Fruit fly (Drosophila melanogaster) whole organism, prepupa: ENCODE measurements around the gene CG14966.
A peak's percentile ranks its signal among the peaks of the same experiment; 100 is the strongest.

Experiments used
- Blimp-1 ChIP-seq: fragments of 200-800 bp; sonication (Bioruptor generic); optimal IDR thresholded peaks from 3 replicates; lab custom pipeline; 2017; ENCODE audit warnings: missing biosample characterization, missing genetic modification characterization, mild to moderate bottlenecking, moderate library complexity, missing genetic modification reagents
- CG10669 ChIP-seq: fragments of 200-800 bp; sonication (Bioruptor generic); optimal IDR thresholded peaks from 3 replicates; lab custom pipeline; 2018; ENCODE audit warnings: missing biosample characterization, mild to moderate bottlenecking, missing genetic modification characterization, moderate library complexity
- CG11294 ChIP-seq: fragments of 200-800 bp; sonication (Bioruptor generic); IDR thresholded peaks from 2 replicates; pipeline ENCODE4 v1.3.6; 2022; ENCODE audit warnings: missing biosample characterization, missing genetic modification characterization
- CG11762 ChIP-seq: fragments of 200-800 bp; sonication (Bioruptor generic); optimal IDR thresholded peaks from 3 replicates; lab custom pipeline; 2016; ENCODE audit warnings: missing biosample characterization, missing genetic modification characterization; ENCODE audit not compliant: insufficient read depth
- CG11902 ChIP-seq: fragments of 200-800 bp; sonication (Bioruptor generic); optimal IDR thresholded peaks from 3 replicates; lab custom pipeline; 2016; ENCODE audit warnings: missing biosample characterization, missing genetic modification characterization
- CG15336 ChIP-seq: fragments of 200-800 bp; sonication (Bioruptor generic); IDR thresholded peaks from 2 replicates; pipeline ENCODE4 v1.3.6; 2022; ENCODE audit warnings: missing biosample characterization, missing genetic modification characterization
- CG1621 ChIP-seq: fragments of 200-800 bp; sonication (Bioruptor generic); optimal IDR thresholded peaks from 3 replicates; lab custom pipeline; 2018; ENCODE audit warnings: missing biosample characterization, mild to moderate bottlenecking, missing genetic modification characterization
- CG16779 ChIP-seq: fragments of 200-800 bp; sonication (Bioruptor generic); optimal IDR thresholded peaks from 3 replicates; lab custom pipeline; 2017; ENCODE audit warnings: missing biosample characterization, mild to moderate bottlenecking, missing genetic modification characterization
- CG3032 ChIP-seq: fragments of 200-800 bp; optimal IDR thresholded peaks from 2 replicates; lab custom pipeline; 2019; ENCODE audit warnings: missing biosample characterization, mild to moderate bottlenecking, missing genetic modification characterization, moderate library complexity
- CG31627 ChIP-seq: fragments of 200-800 bp; sonication (Bioruptor generic); optimal IDR thresholded peaks from 3 replicates; lab custom pipeline; 2016; ENCODE audit warnings: missing biosample characterization, missing genetic modification characterization
- CG32006 ChIP-seq: fragments of 200-800 bp; sonication (Bioruptor generic); optimal IDR thresholded peaks from 3 replicates; lab custom pipeline; 2017; ENCODE audit warnings: missing biosample characterization, mild to moderate bottlenecking, missing genetic modification characterization
- CG34406 ChIP-seq: fragments of 200-800 bp; sonication (Bioruptor generic); optimal IDR thresholded peaks from 3 replicates; lab custom pipeline; 2016; ENCODE audit warnings: missing biosample characterization, missing genetic modification characterization
- CG3919 ChIP-seq: fragments of 200-800 bp; sonication (Bioruptor generic); optimal IDR thresholded peaks from 3 replicates; lab custom pipeline; 2016; ENCODE audit warnings: missing biosample characterization, missing genetic modification characterization
- CG4318 ChIP-seq: fragments of 200-800 bp; sonication (Bioruptor generic); optimal IDR thresholded peaks from 3 replicates; lab custom pipeline; 2017; ENCODE audit warnings: missing biosample characterization, mild to moderate bottlenecking, missing genetic modification characterization
- CG6163 ChIP-seq: fragments of 200-800 bp; sonication (Bioruptor generic); IDR thresholded peaks from 3 replicates; pipeline ENCODE4 v1.3.6; 2022; ENCODE audit warnings: missing biosample characterization, missing genetic modification characterization
- CG6276 ChIP-seq: fragments of 200-800 bp; sonication (Bioruptor generic); optimal IDR thresholded peaks from 2 replicates; lab custom pipeline; 2017; ENCODE audit warnings: missing biosample characterization, mild to moderate bottlenecking, missing genetic modification characterization
- CG6808 ChIP-seq: fragments of 200-800 bp; sonication (Bioruptor generic); optimal IDR thresholded peaks from 3 replicates; lab custom pipeline; 2017; ENCODE audit warnings: missing biosample characterization, missing genetic modification characterization, mild to moderate bottlenecking, moderate library complexity, missing genetic modification reagents
- CG7368 ChIP-seq: fragments of 200-800 bp; sonication (Bioruptor generic); optimal IDR thresholded peaks from 3 replicates; lab custom pipeline; 2016; ENCODE audit warnings: missing biosample characterization, missing genetic modification characterization
- CG8119 ChIP-seq: fragments of 200-800 bp; sonication (Bioruptor generic); IDR thresholded peaks from 3 replicates; pipeline ENCODE4 v1.3.6; 2022; ENCODE audit warnings: missing biosample characterization, missing genetic modification characterization
- CG8632 ChIP-seq: fragments of 200-800 bp; sonication (Bioruptor generic); optimal IDR thresholded peaks from 3 replicates; lab custom pipeline; 2016; ENCODE audit warnings: missing biosample characterization, missing genetic modification characterization
- Eip75B ChIP-seq: fragments of 200-800 bp; sonication (Bioruptor generic); optimal IDR thresholded peaks from 3 replicates; lab custom pipeline; 2016; ENCODE audit warnings: missing biosample characterization, missing genetic modification characterization
- Ets21C ChIP-seq: fragments of 200-800 bp; sonication (Bioruptor generic); optimal IDR thresholded peaks from 3 replicates; lab custom pipeline; 2016; ENCODE audit warnings: missing biosample characterization, missing genetic modification characterization
- Ets96B ChIP-seq: fragments of 200-800 bp; optimal IDR thresholded peaks from 2 replicates; lab custom pipeline; 2019; ENCODE audit warnings: missing biosample characterization, mild to moderate bottlenecking, missing genetic modification characterization, moderate library complexity
- Gug ChIP-seq: fragments of 200-800 bp; sonication (Bioruptor generic); IDR thresholded peaks from 2 replicates; pipeline ENCODE4 v1.3.6; 2022; ENCODE audit warnings: missing biosample characterization, missing genetic modification characterization
- Hr38 ChIP-seq: sonication (Bioruptor generic); optimal IDR thresholded peaks from 2 replicates; lab custom pipeline; 2016; ENCODE audit warnings: missing biosample characterization, missing genetic modification characterization
- Hr39 ChIP-seq: fragments of 200-800 bp; sonication (Bioruptor generic); optimal IDR thresholded peaks from 2 replicates; lab custom pipeline; 2016; ENCODE audit warnings: missing biosample characterization, missing genetic modification characterization
- Hr4 ChIP-seq: fragments of 200-800 bp; sonication (Bioruptor generic); optimal IDR thresholded peaks from 3 replicates; lab custom pipeline; 2016; ENCODE audit warnings: missing biosample characterization, missing genetic modification characterization
- OdsH ChIP-seq: fragments of 200-800 bp; sonication (Bioruptor generic); optimal IDR thresholded peaks from 3 replicates; lab custom pipeline; 2016; ENCODE audit warnings: missing biosample characterization, missing genetic modification characterization
- Smox ChIP-seq: fragments of 200-800 bp; sonication (Bioruptor generic); optimal IDR thresholded peaks from 3 replicates; lab custom pipeline; 2016; ENCODE audit warnings: missing biosample characterization, missing genetic modification characterization
- Sox102F ChIP-seq: fragments of 200-800 bp; sonication (Bioruptor generic); optimal IDR thresholded peaks from 2 replicates; lab custom pipeline; 2016; ENCODE audit warnings: missing biosample characterization, mild to moderate bottlenecking, missing genetic modification characterization
- Sox15 ChIP-seq: fragments of 200-800 bp; sonication (Bioruptor generic); optimal IDR thresholded peaks from 3 replicates; lab custom pipeline; 2016; ENCODE audit warnings: missing biosample characterization, missing genetic modification characterization
- achi ChIP-seq: fragments of 200-800 bp; sonication (Bioruptor generic); optimal IDR thresholded peaks from 3 replicates; lab custom pipeline; 2016; ENCODE audit warnings: missing biosample characterization, missing genetic modification characterization
- cyc ChIP-seq: fragments of 200-800 bp; sonication (Bioruptor generic); optimal IDR thresholded peaks from 3 replicates; lab custom pipeline; 2016; ENCODE audit warnings: missing biosample characterization, missing genetic modification characterization
- dac ChIP-seq: fragments of 200-800 bp; sonication (Bioruptor generic); optimal IDR thresholded peaks from 2 replicates; lab custom pipeline; 2017; ENCODE audit warnings: missing biosample characterization, mild to moderate bottlenecking, missing genetic modification characterization
- dsx ChIP-seq: fragments of 200-800 bp; optimal IDR thresholded peaks from 3 replicates; lab custom pipeline; 2019; ENCODE audit warnings: missing biosample characterization, mild to moderate bottlenecking, missing genetic modification characterization, moderate library complexity; ENCODE audit not compliant: poor library complexity, severe bottlenecking
- esn ChIP-seq: fragments of 200-800 bp; sonication (Bioruptor generic); optimal IDR thresholded peaks from 2 replicates; lab custom pipeline; 2016; ENCODE audit warnings: missing biosample characterization, mild to moderate bottlenecking, missing genetic modification characterization, moderate library complexity
- fd59A ChIP-seq: fragments of 200-800 bp; sonication (Bioruptor generic); optimal IDR thresholded peaks from 2 replicates; lab custom pipeline; 2017; ENCODE audit warnings: missing biosample characterization, mild to moderate bottlenecking, missing genetic modification characterization, missing genetic modification reagents
- fkh ChIP-seq: fragments of 200-800 bp; sonication (Bioruptor generic); optimal IDR thresholded peaks from 3 replicates; lab custom pipeline; 2017; ENCODE audit warnings: missing biosample characterization, mild to moderate bottlenecking, missing genetic modification characterization, moderate library complexity
- lz ChIP-seq: fragments of 200-800 bp; sonication (Bioruptor generic); optimal IDR thresholded peaks from 3 replicates; lab custom pipeline; 2016; ENCODE audit warnings: missing biosample characterization, missing genetic modification characterization
- net ChIP-seq: fragments of 200-800 bp; sonication (Bioruptor generic); optimal IDR thresholded peaks from 3 replicates; lab custom pipeline; 2016; ENCODE audit warnings: missing biosample characterization, missing genetic modification characterization
- pdm3 ChIP-seq: fragments of 200-800 bp; sonication (Bioruptor generic); optimal IDR thresholded peaks from 3 replicates; lab custom pipeline; 2016; ENCODE audit warnings: missing biosample characterization, missing genetic modification characterization
- salr ChIP-seq, 2 experiments: fragments of 200-800 bp; sonication (Bioruptor generic); optimal IDR thresholded peaks; 3 replicates each; lab custom pipeline; 2016 to 2018; ENCODE audit warnings: missing biosample characterization in 2 of 2, missing genetic modification characterization in 2 of 2, mild to moderate bottlenecking in 1 of 2
- spab ChIP-seq: fragments of 200-800 bp; sonication (Bioruptor generic); optimal IDR thresholded peaks from 2 replicates; lab custom pipeline; 2017; ENCODE audit warnings: missing biosample characterization, mild to moderate bottlenecking, missing genetic modification characterization, missing genetic modification reagents
- ss ChIP-seq, 2 experiments: fragments of 200-800 bp; sonication (Bioruptor generic); optimal IDR thresholded peaks; 2 replicates in 1 of 2; 3 replicates in 1 of 2; lab custom pipeline; 2017 to 2018; ENCODE audit warnings: mild to moderate bottlenecking in 2 of 2, missing biosample characterization in 2 of 2, missing genetic modification characterization in 2 of 2, moderate library complexity in 1 of 2
- svp ChIP-seq: fragments of 200-800 bp; sonication (Bioruptor generic); peaks from one replicate; lab custom pipeline; 2016; ENCODE audit warnings: missing biosample characterization, missing genetic modification characterization
- vri ChIP-seq: fragments of 200-800 bp; sonication (Bioruptor generic); optimal IDR thresholded peaks from 3 replicates; lab custom pipeline; 2016; ENCODE audit warnings: missing biosample characterization, mild to moderate bottlenecking, missing genetic modification characterization

CG14966 gene

dm6 chr3L:3245189-3245588 lies 47.8 kb upstream of the CG14966 start (continued):
- TF ChIP-seq dac (GFP tag; lab: Kevin White, UChicago), result no peak
- TF ChIP-seq CG3919, result peak; percentile 78
- peak; percentile 92 for TF ChIP-seq Ets96B (tag; lab: Kevin White, UChicago)
- TF ChIP-seq ss (GFP tag; optimal IDR thresholded peaks at IDR 0.05; lab: Kevin White, UChicago), result peak; percentile 93 to 96
- TF ChIP-seq Hr39, result peak; percentile 78
- TF ChIP-seq esn (GFP tag; lab: Kevin White, UChicago), result peak; percentile 89
- peak; percentile 79 for TF ChIP-seq CG11762 (GFP tag; lab: Kevin White, UChicago)
- TF ChIP-seq Hr38, result no peak
- TF ChIP-seq CG6808, result peak; percentile 91
- peak; percentile 79 for TF ChIP-seq CG31627
- peak; percentile 91 for TF ChIP-seq Eip75B (GFP tag; lab: Kevin White, UChicago)
- TF ChIP-seq achi (GFP tag; lab: Kevin White, UChicago), result peak; percentile 87
- TF ChIP-seq CG11294 (GFP tag; lab: Robert Waterston, UW), result no peak
- TF ChIP-seq Gug, result peak; percentile 56
- no peak for TF ChIP-seq CG4318 (GFP tag; lab: Kevin White, UChicago)
- peak; percentile 91 for TF ChIP-seq dsx (GFP tag; lab: Kevin White, UChicago)
- peak; percentile 67 for TF ChIP-seq Ets21C
- peak; percentile 36 for TF ChIP-seq Hr4 (GFP tag; lab: Kevin White, UChicago)
- peak; percentile 90 for TF ChIP-seq fd59A (GFP tag; lab: Kevin White, UChicago)
- TF ChIP-seq cyc (GFP tag; lab: Kevin White, UChicago), result peak; percentile 75
- peak; percentile 89 for TF ChIP-seq CG34406 (GFP tag; lab: Kevin White, UChicago)
- peak; percentile 49 for TF ChIP-seq CG7368
- peak; percentile 88 for TF ChIP-seq Sox102F (GFP tag; lab: Kevin White, UChicago)
- peak; percentile 67 for TF ChIP-seq CG15336
- TF ChIP-seq vri (GFP tag; lab: Kevin White, UChicago), result peak; percentile 81
- TF ChIP-seq CG8119 (GFP tag; lab: Robert Waterston, UW), result peak; percentile 82

DNA sequence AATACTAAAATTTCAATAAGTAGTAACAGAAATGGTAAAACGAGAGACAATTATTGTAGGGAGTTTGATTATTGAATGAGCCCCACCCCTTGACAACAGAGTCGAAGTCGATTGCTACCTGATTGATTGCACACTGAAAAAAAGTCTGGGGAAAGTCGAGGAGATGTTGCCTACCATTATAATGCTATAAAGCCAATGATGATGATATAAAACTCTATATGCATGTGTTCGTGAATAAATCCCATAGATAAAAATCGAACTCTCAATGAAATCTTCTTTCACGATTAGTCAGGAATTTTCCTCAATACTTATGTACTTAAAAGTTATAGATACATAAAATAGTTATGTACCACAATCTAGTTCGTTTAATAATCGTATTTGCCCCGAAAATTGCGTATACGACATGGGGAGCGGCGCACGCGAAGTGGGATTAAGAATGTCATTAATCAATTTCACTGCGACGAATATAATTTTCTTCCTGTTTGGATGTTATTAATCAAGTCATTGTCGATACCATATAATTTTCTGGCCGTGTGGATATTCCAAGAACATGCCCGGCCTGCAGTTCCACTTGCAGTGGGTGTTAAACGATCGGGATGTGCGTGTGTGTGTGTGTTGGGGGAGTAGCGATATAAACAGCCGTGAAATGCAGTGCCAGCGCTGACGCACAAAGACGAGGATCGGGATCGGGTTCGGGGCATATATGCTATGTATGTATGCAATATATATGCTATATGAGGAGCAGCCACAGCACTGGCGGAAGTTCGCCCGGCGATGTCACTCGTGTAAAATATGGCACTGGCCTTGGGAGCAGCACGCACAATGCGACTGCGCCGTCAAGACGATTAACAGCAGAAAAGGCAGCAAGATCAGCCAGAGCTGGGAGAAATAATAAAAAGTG lies 47.1 kb upstream of the CG14966 start, which contains the start of gene CG12078:
Gene CG12078 (minus strand): TSS at position 51 of the 901 bp plus-strand sequence.
- TF ChIP-seq CG11762 (GFP tag; lab: Kevin White, UChicago) (no peak), Gug (no peak), vri (GFP tag; lab: Kevin White, UChicago) (no peak), Sox102F (GFP tag; lab: Kevin White, UChicago) (no peak), OdsH (GFP tag; lab: Kevin White, UChicago) (no peak), spab (GFP tag; lab: Kevin White, UChicago) (no peak), salr (GFP tag; optimal IDR thresholded peaks at IDR 0.05; lab: Kevin White, UChicago) (no peak), svp (peak; percentile 65), fkh (GFP tag; lab: Kevin White, UChicago) (no peak), CG32006 (GFP tag; lab: Kevin White, UChicago) (no peak), CG10669 (GFP tag; lab: Kevin White, UChicago) (no peak), ss (GFP tag; optimal IDR thresholded peaks at IDR 0.05; lab: Kevin White, UChicago) (no peak), Ets96B (tag; lab: Kevin White, UChicago) (no peak), pdm3 (GFP tag; lab: Kevin White, UChicago) (no peak), CG3919 (no peak), achi (GFP tag; lab: Kevin White, UChicago) (no peak), CG6276 (GFP tag; lab: Kevin White, UChicago) (no peak), Blimp-1 (GFP tag; lab: Kevin White, UChicago) (no peak), Sox15 (GFP tag; lab: Kevin White, UChicago) (no peak), CG8632 (no peak), Hr39 (no peak), Eip75B (GFP tag; lab: Kevin White, UChicago) (no peak), lz (GFP tag; lab: Kevin White, UChicago) (peak; percentile 9), net (GFP tag; lab: Kevin White, UChicago) (no peak), Smox (peak; percentile 23), CG3032 (tag; lab: Kevin White, UChicago) (peak; percentile 13), dac (GFP tag; lab: Kevin White, UChicago) (no peak), CG6808 (no peak), CG11902 (GFP tag; lab: Kevin White, UChicago) (no peak), CG1621 (tag; lab: Kevin White, UChicago) (no peak), CG6163 (GFP tag; lab: Robert Waterston, UW) (0 out of 3 replicates have a peak, but pooled peaks have one; percentile 32), CG16779 (tag; lab: Kevin White, UChicago) (no peak), CG4318 (GFP tag; lab: Kevin White, UChicago) (no peak)
